Worm (Caenorhabditis elegans): Measurements from ENCODE around the gene F56A8.4.
"Not testable (repeated sequence)": the region's sequence is repeated elsewhere in the genome, so short reads cannot be mapped to it uniquely, and the experiment has no call there.

- peak; percentile 52 to 78 (median 67) for TF ChIP-seq ceh-82 (tag; optimal IDR thresholded peaks at IDR 0.05)
- peak; percentile 41; the same call in 1 of the 2 replicates for TF ChIP-seq unc-98 (GFP tag; IDR thresholded peaks at IDR 0.05)
- peak; percentile 77 for TF ChIP-seq rnt-1 (tag; optimal IDR thresholded peaks at IDR 0.05)
- peak; percentile 64 for TF ChIP-seq lin-14 (GFP tag; optimal IDR thresholded peaks at IDR 0.05)
- peak; percentile 84 for TF ChIP-seq nhr-19 (GFP tag; conservative IDR thresholded peaks at IDR 0.05)
- peak; percentile 80 for TF ChIP-seq lin-15B (tag; optimal IDR thresholded peaks at IDR 0.05)
- not testable (repeated sequence) for TF ChIP-seq ama-1 (optimal IDR thresholded peaks at IDR 0.05)
These were observed 33.3 kb downstream of the F56A8.4 start, which contains the start of gene npp-18 for ce11 chrIII:13296289-13296874.
